Worm (Caenorhabditis elegans): ENCODE results near the gene C49A9.5.

DNA sequence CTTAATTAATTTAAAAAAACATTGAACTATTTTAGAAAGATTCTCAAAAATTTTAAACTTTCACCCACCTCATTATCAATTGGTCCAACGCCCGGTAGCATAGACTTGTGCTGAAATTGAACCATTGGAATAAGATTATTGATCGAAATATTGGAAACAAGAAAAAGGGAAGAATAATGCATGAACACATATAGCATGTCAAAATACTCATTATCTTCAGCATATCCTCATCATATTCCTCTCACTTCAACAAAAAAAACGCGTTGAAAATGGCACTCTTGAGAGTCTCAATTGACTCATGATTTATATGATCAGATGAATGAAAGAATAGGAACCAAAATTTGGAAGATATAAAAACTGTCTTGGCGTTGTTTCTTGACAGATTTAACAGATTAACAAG lies 29.7 kb upstream of the C49A9.5 start, which contains the start of gene unc-77:
- TF ChIP-seq nhr-12 (tag; optimal IDR thresholded peaks at IDR 0.05) (no peak), skn-1 (tag; optimal IDR thresholded peaks at IDR 0.05) (no peak)
